Worm (Caenorhabditis elegans) whole organism, young adult: ENCODE data around the gene acy-1.
A peak's percentile ranks its signal among the peaks of the same experiment; 100 is the strongest.

Experiments used
- B0019.2 ChIP-seq: fragments of 200-800 bp; sonication (Bioruptor generic); conservative IDR thresholded peaks from 2 replicates; pipeline ENCODE4 v1.3.6; 2022; ENCODE audit warnings: missing genetic modification reagents, missing genetic modification characterization, missing compliant biosample characterization
- B0035.1 ChIP-seq: sonication (generic microtip); optimal IDR thresholded peaks from 2 replicates; lab custom pipeline; 2016; ENCODE audit warnings: missing genetic modification characterization, mild to moderate bottlenecking, missing compliant biosample characterization, missing genotype, missing genetic modification reagents
- B0261.1 ChIP-seq: sonication (generic microtip); optimal IDR thresholded peaks from 2 replicates; lab custom pipeline; 2016; ENCODE audit warnings: mild to moderate bottlenecking, missing genetic modification characterization, moderate library complexity, missing compliant biosample characterization
- C06A6.2 ChIP-seq: fragments of 200-800 bp; sonication (Bioruptor generic); conservative IDR thresholded peaks from 2 replicates; pipeline ENCODE4 v1.3.6; 2022; ENCODE audit warnings: missing genetic modification characterization, missing compliant biosample characterization
- C17E4.6 ChIP-seq: fragments of 200-800 bp; sonication (Bioruptor generic); IDR thresholded peaks from 2 replicates; pipeline ENCODE4 v1.3.6; 2022; ENCODE audit warnings: missing genetic modification reagents, missing genetic modification characterization, missing compliant biosample characterization
- D2030.7 ChIP-seq: fragments of 200-800 bp; sonication (Bioruptor generic); IDR thresholded peaks from 2 replicates; pipeline ENCODE4 v1.3.6; 2022; ENCODE audit warnings: missing genetic modification reagents, missing genetic modification characterization, missing compliant biosample characterization
- F23B12.7 ChIP-seq: sonication (generic microtip); optimal IDR thresholded peaks from 2 replicates; lab custom pipeline; 2017; ENCODE audit warnings: missing genetic modification characterization, mild to moderate bottlenecking, missing compliant biosample characterization, antibody characterized with exemption, moderate library complexity; ENCODE audit not compliant: insufficient read depth
- F33H1.4 ChIP-seq: fragments of 200-800 bp; sonication (Bioruptor generic); IDR thresholded peaks from 2 replicates; pipeline ENCODE4 v1.3.6; 2022; ENCODE audit warnings: missing genetic modification reagents, missing genetic modification characterization, missing compliant biosample characterization
- F49E8.2 ChIP-seq: sonication (generic microtip); optimal IDR thresholded peaks from 3 replicates; lab custom pipeline; 2017; ENCODE audit warnings: missing genetic modification characterization, mild to moderate bottlenecking, missing compliant biosample characterization, antibody characterized with exemption, moderate library complexity; ENCODE audit not compliant: insufficient read depth
- F55B11.4 ChIP-seq: sonication (generic microtip); optimal IDR thresholded peaks from 2 replicates; lab custom pipeline; 2016; ENCODE audit warnings: missing compliant biosample characterization, missing genetic modification characterization, borderline replicate concordance; ENCODE audit not compliant: insufficient read depth
- K11D2.4 ChIP-seq: fragments of 200-800 bp; sonication (Bioruptor generic); IDR thresholded peaks from 2 replicates; pipeline ENCODE4 v1.3.6; 2022; ENCODE audit warnings: missing genetic modification reagents, missing genetic modification characterization, missing compliant biosample characterization
- Y95B8A.8 ChIP-seq: fragments of 200-800 bp; sonication (Bioruptor generic); IDR thresholded peaks from 2 replicates; pipeline ENCODE4 v1.3.6; 2022; ENCODE audit warnings: missing genetic modification reagents, missing genetic modification characterization, missing compliant biosample characterization
- aptf-2 ChIP-seq: fragments of 200-800 bp; sonication (Bioruptor generic); conservative IDR thresholded peaks from 2 replicates; pipeline ENCODE4 v1.3.6; 2022; ENCODE audit warnings: missing genetic modification reagents, missing genetic modification characterization, missing compliant biosample characterization
- cebp-1 ChIP-seq, 2 experiments: fragments of 200-800 bp in 1 of 2; sonication (Bioruptor generic) in 1 of 2; sonication (generic microtip) in 1 of 2; IDR thresholded peaks in 1 of 2; optimal IDR thresholded peaks in 1 of 2; 2 replicates each; pipeline versions ENCODE4 v1.3.6 to Lab custom; 2017 to 2022; ENCODE audit warnings: missing compliant biosample characterization in 2 of 2, missing genetic modification characterization in 2 of 2, mild to moderate bottlenecking in 1 of 2, missing genetic modification reagents in 1 of 2, moderate library complexity in 1 of 2
- ceh-100 ChIP-seq: fragments of 200-800 bp; sonication (Bioruptor generic); IDR thresholded peaks from 2 replicates; pipeline ENCODE4 v1.3.6; 2022; ENCODE audit warnings: missing genetic modification reagents, missing genetic modification characterization, missing compliant biosample characterization
- ceh-40 ChIP-seq: fragments of 200-800 bp; sonication (Bioruptor generic); IDR thresholded peaks from 2 replicates; pipeline ENCODE4 v1.3.6; 2022; ENCODE audit warnings: missing genetic modification characterization, missing compliant biosample characterization
- ceh-79 ChIP-seq: sonication (generic microtip); optimal IDR thresholded peaks from 2 replicates; lab custom pipeline; 2017; ENCODE audit warnings: mild to moderate bottlenecking, missing genetic modification characterization, missing compliant biosample characterization
- ceh-91 ChIP-seq: fragments of 200-800 bp; sonication (Bioruptor generic); IDR thresholded peaks from 2 replicates; pipeline ENCODE4 v1.3.6; 2022; ENCODE audit warnings: missing genetic modification reagents, missing genetic modification characterization, missing compliant biosample characterization
- dox-1 ChIP-seq: fragments of 200-800 bp; sonication (Bioruptor generic); IDR thresholded peaks from 2 replicates; pipeline ENCODE4 v1.3.6; 2022; ENCODE audit warnings: missing genetic modification reagents, missing genetic modification characterization, missing compliant biosample characterization
- egrh-3 ChIP-seq: fragments of 200-800 bp; sonication (Bioruptor generic); IDR thresholded peaks from 2 replicates; pipeline ENCODE4 v1.3.6; 2022; ENCODE audit warnings: missing genetic modification reagents, missing genetic modification characterization, missing compliant biosample characterization
- ekl-4 ChIP-seq: fragments of 200-800 bp; sonication (Bioruptor generic); IDR thresholded peaks from 2 replicates; pipeline ENCODE4 v1.3.6; 2022; ENCODE audit warnings: missing genetic modification reagents, missing genetic modification characterization, missing compliant biosample characterization
- hlh-26 ChIP-seq: fragments of 200-800 bp; sonication (Bioruptor generic); conservative IDR thresholded peaks from 2 replicates; pipeline ENCODE4 v1.3.6; 2022; ENCODE audit warnings: missing genetic modification reagents, missing genetic modification characterization, missing compliant biosample characterization
- hmg-1.2 ChIP-seq: fragments of 200-800 bp; sonication (Bioruptor generic); IDR thresholded peaks from 2 replicates; pipeline ENCODE4 v1.3.6; 2022; ENCODE audit warnings: missing genetic modification reagents, missing genetic modification characterization, missing compliant biosample characterization
- hmg-20 ChIP-seq: fragments of 200-800 bp; sonication (Bioruptor generic); IDR thresholded peaks from 2 replicates; pipeline ENCODE4 v1.3.6; 2022; ENCODE audit warnings: missing genetic modification reagents, missing genetic modification characterization, missing compliant biosample characterization
- hsf-1 ChIP-seq: fragments of 200-800 bp; sonication (Bioruptor generic); IDR thresholded peaks from 2 replicates; pipeline ENCODE4 v1.3.6; 2022; ENCODE audit warnings: missing genetic modification reagents, missing genetic modification characterization, missing compliant biosample characterization
- lin-54 ChIP-seq: fragments of 200-800 bp; sonication (Bioruptor generic); optimal IDR thresholded peaks from 2 replicates; lab custom pipeline; 2018; ENCODE audit warnings: mild to moderate bottlenecking, missing genetic modification characterization, missing compliant biosample characterization
- lsy-27 ChIP-seq: sonication (generic microtip); optimal IDR thresholded peaks from 2 replicates; lab custom pipeline; 2017; ENCODE audit warnings: missing genetic modification characterization, mild to moderate bottlenecking, missing compliant biosample characterization, antibody characterized with exemption, missing genotype, borderline replicate concordance; ENCODE audit not compliant: insufficient read depth
- madf-3 ChIP-seq: fragments of 200-800 bp; sonication (Bioruptor generic); IDR thresholded peaks from 2 replicates; pipeline ENCODE4 v1.3.6; 2022; ENCODE audit warnings: missing genetic modification reagents, missing genetic modification characterization, missing compliant biosample characterization
- madf-6 ChIP-seq: fragments of 200-800 bp; sonication (Bioruptor generic); IDR thresholded peaks from 2 replicates; pipeline ENCODE4 v1.3.6; 2022; ENCODE audit warnings: missing genetic modification reagents, missing genetic modification characterization, missing compliant biosample characterization
- mcd-1 ChIP-seq: fragments of 200-800 bp; sonication (Bioruptor generic); IDR thresholded peaks from 2 replicates; pipeline ENCODE4 v1.3.6; 2022; ENCODE audit warnings: missing genetic modification reagents, missing genetic modification characterization, missing compliant biosample characterization
- mes-4 ChIP-seq: sonication (generic microtip); optimal IDR thresholded peaks from 2 replicates; lab custom pipeline; 2016; ENCODE audit warnings: missing genotype, missing genetic modification characterization, missing compliant biosample characterization
- nfya-1 ChIP-seq: sonication (generic microtip); optimal IDR thresholded peaks from 2 replicates; lab custom pipeline; 2017; ENCODE audit warnings: antibody characterized with exemption, missing compliant biosample characterization, missing genetic modification characterization, borderline replicate concordance; ENCODE audit not compliant: insufficient read depth
- nhr-120 ChIP-seq: fragments of 200-800 bp; sonication (Bioruptor generic); IDR thresholded peaks from 2 replicates; pipeline ENCODE4 v1.3.6; 2022; ENCODE audit warnings: missing genetic modification characterization, missing compliant biosample characterization
- nhr-80 ChIP-seq: sonication (generic microtip); optimal IDR thresholded peaks from 2 replicates; lab custom pipeline; 2016; ENCODE audit warnings: missing genetic modification characterization, missing compliant biosample characterization
- pbrm-1 ChIP-seq: fragments of 200-800 bp; sonication (Bioruptor generic); IDR thresholded peaks from 2 replicates; pipeline ENCODE4 v1.3.6; 2022; ENCODE audit warnings: missing genetic modification reagents, missing genetic modification characterization, missing compliant biosample characterization
- rcor-1 ChIP-seq: fragments of 200-800 bp; sonication (Bioruptor generic); IDR thresholded peaks from 2 replicates; pipeline ENCODE4 v1.3.6; 2022; ENCODE audit warnings: missing genetic modification reagents, missing genetic modification characterization, missing compliant biosample characterization
- sea-2 ChIP-seq: fragments of 200-800 bp; sonication (Bioruptor generic); IDR thresholded peaks from 2 replicates; pipeline ENCODE4 v1.3.6; 2022; ENCODE audit warnings: missing genetic modification characterization, missing compliant biosample characterization
- snpc-1.3 ChIP-seq: sonication (generic microtip); optimal IDR thresholded peaks from 2 replicates; lab custom pipeline; 2017; ENCODE audit warnings: missing genetic modification characterization, mild to moderate bottlenecking, missing compliant biosample characterization, antibody characterized with exemption, moderate library complexity, missing genotype, missing genetic modification reagents; ENCODE audit not compliant: insufficient read depth
- snpc-3.4 ChIP-seq: sonication (generic microtip); optimal IDR thresholded peaks from 2 replicates; lab custom pipeline; 2017; ENCODE audit warnings: missing genetic modification characterization, mild to moderate bottlenecking, missing compliant biosample characterization, antibody characterized with exemption, moderate library complexity, missing genotype, missing genetic modification reagents
- unc-62 ChIP-seq: fragments of 150-350 bp; optimal IDR thresholded peaks from 2 replicates; lab custom pipeline; 2014; ENCODE audit warnings: missing biosample characterization, missing genetic modification reagents, missing genetic modification characterization
- zfh-2 ChIP-seq: fragments of 200-800 bp; sonication (Bioruptor generic); conservative IDR thresholded peaks from 2 replicates; pipeline ENCODE4 v1.3.6; 2022; ENCODE audit warnings: missing genetic modification reagents, missing genetic modification characterization, missing compliant biosample characterization
- ztf-18 ChIP-seq: sonication (generic microtip); optimal IDR thresholded peaks from 2 replicates; lab custom pipeline; 2016; ENCODE audit warnings: missing genotype, mild to moderate bottlenecking, missing genetic modification characterization, missing compliant biosample characterization
- ztf-26 ChIP-seq: sonication (generic microtip); optimal IDR thresholded peaks from 2 replicates; lab custom pipeline; 2017; ENCODE audit warnings: missing genetic modification characterization, missing compliant biosample characterization

acy-1 gene

DNA sequence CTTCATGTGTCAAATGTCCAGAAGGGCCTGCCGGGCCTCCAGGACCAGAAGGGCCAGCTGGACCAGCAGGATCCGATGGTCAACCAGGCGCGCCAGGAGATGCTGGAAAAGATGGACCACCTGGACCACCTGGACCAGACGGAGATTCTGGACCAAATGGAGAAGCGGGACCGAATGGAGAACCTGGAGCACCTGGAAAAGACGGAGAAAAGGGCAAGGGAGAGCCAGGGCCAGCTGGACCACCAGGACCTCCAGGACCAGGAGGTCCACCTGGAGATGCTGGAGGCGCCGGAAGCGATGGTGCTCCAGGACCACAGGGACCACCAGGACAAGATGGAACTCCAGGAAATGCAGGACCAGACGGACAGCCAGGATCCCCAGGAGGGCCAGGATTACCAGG, 26.8 kb downstream of the acy-1 start:
- TF ChIP-seq unc-62 (GFP tag; lab: Kevin White, UChicago) (no peak), zfh-2 (GFP tag; lab: Robert Waterston, UW) (peak; percentile 93), egrh-3 (GFP tag; lab: Robert Waterston, UW) (peak; percentile 90)

DNA sequence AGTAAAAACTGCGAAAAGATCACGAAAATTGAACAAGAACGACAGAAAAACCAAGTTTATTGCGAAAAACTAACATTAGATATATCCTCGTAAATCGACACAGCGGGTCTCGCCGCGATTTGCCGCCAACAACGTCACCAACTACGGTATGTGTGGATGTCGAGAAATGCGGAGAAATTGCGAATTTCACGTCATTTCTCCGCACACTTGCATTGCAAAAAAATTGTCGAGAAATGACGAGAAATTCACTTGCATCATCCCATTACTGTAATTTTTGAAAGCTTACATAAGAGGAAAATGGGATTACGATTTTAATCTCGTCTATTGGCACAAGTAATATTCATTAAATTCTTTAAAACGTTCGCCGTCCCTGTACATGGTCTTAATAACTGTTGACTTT, 30.7 kb downstream of the acy-1 start:
- TF ChIP-seq K11D2.4: peak; percentile 80
- TF ChIP-seq hmg-20 (GFP tag; lab: Robert Waterston, UW): peak; percentile 39; the same call in 1 of the 2 replicates
- peak; percentile 87 for TF ChIP-seq mcd-1 (GFP tag; lab: Robert Waterston, UW)
- TF ChIP-seq F33H1.4 (GFP tag; lab: Robert Waterston, UW): peak; percentile 99
- TF ChIP-seq madf-6: peak; percentile 80
- TF ChIP-seq ceh-100 (GFP tag; lab: Robert Waterston, UW): peak; percentile 52
- TF ChIP-seq ekl-4: peak; percentile 91
- peak; percentile 41; the same call in 1 of the 2 replicates for TF ChIP-seq C06A6.2
- 0 out of 2 replicates have a peak, but pooled peaks have one; percentile 25 for TF ChIP-seq madf-3 (GFP tag; lab: Robert Waterston, UW)
- TF ChIP-seq D2030.7 (GFP tag; lab: Robert Waterston, UW): peak; percentile 58
- peak; percentile 55 for TF ChIP-seq rcor-1 (GFP tag; lab: Robert Waterston, UW)
- peak; percentile 67 for TF ChIP-seq hmg-1.2 (GFP tag; lab: Robert Waterston, UW)
- 0 out of 2 replicates have a peak, but pooled peaks have one; percentile 23 for TF ChIP-seq Y95B8A.8
- peak; percentile 82 for TF ChIP-seq hsf-1 (GFP tag; lab: Robert Waterston, UW)
- TF ChIP-seq pbrm-1 (GFP tag; lab: Robert Waterston, UW): peak; percentile 68
- peak; percentile 75 for TF ChIP-seq dox-1 (GFP tag; lab: Robert Waterston, UW)
- peak; percentile 62 for TF ChIP-seq ceh-91 (GFP tag; lab: Robert Waterston, UW)

DNA sequence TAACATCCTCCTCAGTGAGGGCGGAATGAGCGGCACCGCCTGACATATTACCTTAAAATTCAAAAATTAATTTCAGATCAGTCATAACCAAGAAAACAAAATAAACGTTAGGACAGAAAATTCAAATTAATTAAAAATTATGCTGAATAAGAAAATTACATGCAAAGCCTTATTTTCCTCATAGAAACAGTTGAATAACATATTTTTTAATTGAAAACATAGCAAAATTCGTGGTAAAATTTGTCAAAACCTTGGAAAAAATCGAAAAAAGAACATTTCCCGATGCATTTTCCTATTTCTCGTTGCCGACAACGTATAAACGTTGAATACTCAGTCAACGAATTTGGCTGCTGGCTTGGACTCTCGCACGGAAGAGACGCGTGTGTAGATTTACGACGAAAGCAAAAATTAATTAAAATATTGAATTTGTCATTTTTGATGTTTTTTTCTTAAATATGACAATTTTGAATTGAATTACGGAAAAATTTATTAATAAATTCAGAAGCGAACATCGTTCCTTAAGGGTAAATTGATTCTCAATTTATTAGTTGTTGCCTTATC, 32.2 kb downstream of the acy-1 start, which contains the start of the genes rps-0 and rbg-3:
rps-0 (minus strand) TSS at position 51 of the 561 bp plus-strand sequence.
rbg-3 (plus strand) TSS at position 424 of the 561 bp plus-strand sequence.
- TF ChIP-seq F55B11.4 (tag; lab: Kevin White, UChicago) (no peak), ztf-18 (tag; lab: Kevin White, UChicago) (peak; percentile 90), hlh-26 (GFP tag; lab: Robert Waterston, UW) (no peak), ceh-79 (tag; lab: Kevin White, UChicago) (no peak), F23B12.7 (peak; percentile 94), C17E4.6 (GFP tag; lab: Robert Waterston, UW) (peak; percentile 46; the same call in 1 of the 2 replicates), B0035.1 (no peak), Y95B8A.8 (0 out of 2 replicates have a peak, but pooled peaks have one; percentile 30), B0019.2 (GFP tag; lab: Robert Waterston, UW) (peak; percentile 74; the same call in 1 of the 2 replicates), mes-4 (tag; lab: Kevin White, UChicago) (no peak), ceh-40 (no peak), nfya-1 (tag; lab: Kevin White, UChicago) (no peak), nhr-80 (tag; lab: Kevin White, UChicago) (peak; percentile 37), F49E8.2 (tag; lab: Kevin White, UChicago) (peak; percentile 74), lsy-27 (tag; lab: Kevin White, UChicago) (no peak), lin-54 (GFP tag; lab: Kevin White, UChicago) (peak; percentile 89), zfh-2 (GFP tag; lab: Robert Waterston, UW) (no peak), aptf-2 (no peak), snpc-3.4 (peak; percentile 91), ztf-26 (tag; lab: Kevin White, UChicago) (peak; percentile 20), pbrm-1 (GFP tag; lab: Robert Waterston, UW) (peak; percentile 77), cebp-1 (GFP tag; IDR thresholded peaks at IDR 0.05; lab: Robert Waterston, UW) (no peak), cebp-1 (tag; optimal IDR thresholded peaks at IDR 0.05; lab: Kevin White, UChicago) (peak; percentile 80), sea-2 (GFP tag; lab: Robert Waterston, UW) (no peak), snpc-1.3 (tag; lab: Kevin White, UChicago) (peak; percentile 87), B0261.1 (tag; lab: Kevin White, UChicago) (no peak), nhr-120 (GFP tag; lab: Robert Waterston, UW) (no peak)
